Fruit fly (Drosophila melanogaster) whole organism, embryonic: ENCODE measurements around the gene Rbp1-like.

Experiments used
- Ada2b ChIP-seq: fragments of 200-800 bp; sonication (Bioruptor generic); IDR thresholded peaks from 2 replicates; pipeline ENCODE4 v1.3.6; 2022; ENCODE audit warnings: missing biosample characterization, missing genetic modification characterization
- Asciz ChIP-seq: fragments of 200-800 bp; sonication (Bioruptor generic); optimal IDR thresholded peaks from 2 replicates; lab custom pipeline; 2017; ENCODE audit warnings: missing biosample characterization, mild to moderate bottlenecking, missing genetic modification characterization, missing genetic modification reagents
- Bdp1 ChIP-seq: fragments of 200-800 bp; sonication (Bioruptor generic); optimal IDR thresholded peaks from 3 replicates; lab custom pipeline; 2016; ENCODE audit warnings: missing biosample characterization, missing genetic modification characterization
- CG10959 ChIP-seq: fragments of 200-800 bp; sonication (Bioruptor generic); IDR thresholded peaks from 2 replicates; pipeline ENCODE4 v1.3.6; 2022; ENCODE audit warnings: missing biosample characterization, missing genetic modification characterization
- CG11695 ChIP-seq: fragments of 200-800 bp; sonication (Bioruptor generic); IDR thresholded peaks from 3 replicates; pipeline ENCODE4 v1.3.6; 2022; ENCODE audit warnings: missing biosample characterization, missing genetic modification characterization
- CG12391 ChIP-seq: fragments of 200-800 bp; sonication (Bioruptor generic); optimal IDR thresholded peaks from 3 replicates; lab custom pipeline; 2018; ENCODE audit warnings: missing biosample characterization, mild to moderate bottlenecking, missing genetic modification characterization, moderate library complexity
- CG13296 ChIP-seq: fragments of 200-800 bp; sonication (Bioruptor generic); optimal IDR thresholded peaks from 3 replicates; lab custom pipeline; 2018; ENCODE audit warnings: missing biosample characterization, mild to moderate bottlenecking, missing genetic modification characterization
- CG14965 ChIP-seq: fragments of 200-800 bp; sonication (Bioruptor generic); optimal IDR thresholded peaks from 2 replicates; lab custom pipeline; 2016; ENCODE audit warnings: missing biosample characterization, missing genetic modification characterization, borderline replicate concordance
- CG18599 ChIP-seq: fragments of 200-800 bp; sonication (Bioruptor generic); optimal IDR thresholded peaks from 3 replicates; lab custom pipeline; 2017; ENCODE audit warnings: missing biosample characterization, missing genetic modification characterization, mild to moderate bottlenecking, moderate library complexity, missing genetic modification reagents
- CG2116 ChIP-seq: fragments of 200-800 bp; sonication (Bioruptor generic); optimal IDR thresholded peaks from 3 replicates; lab custom pipeline; 2018; ENCODE audit warnings: missing biosample characterization, mild to moderate bottlenecking, missing genetic modification characterization
- CG2712 ChIP-seq: fragments of 200-800 bp; optimal IDR thresholded peaks from 3 replicates; lab custom pipeline; 2019; ENCODE audit warnings: missing biosample characterization, mild to moderate bottlenecking, missing genetic modification characterization, moderate library complexity
- CG32767 ChIP-seq: fragments of 200-800 bp; sonication (Bioruptor generic); IDR thresholded peaks from 2 replicates; pipeline ENCODE4 v1.3.6; 2022; ENCODE audit warnings: missing biosample characterization, missing genetic modification characterization
- CG34224 ChIP-seq: fragments of 200-800 bp; sonication (Bioruptor generic); IDR thresholded peaks from 3 replicates; pipeline ENCODE4 v1.3.6; 2022; ENCODE audit warnings: missing biosample characterization, missing genetic modification characterization; ENCODE audit not compliant: partially characterized antibody
- CG34422 ChIP-seq: fragments of 200-800 bp; sonication (Bioruptor generic); IDR thresholded peaks from 3 replicates; pipeline ENCODE4 v1.3.6; 2022; ENCODE audit warnings: missing biosample characterization, missing genetic modification characterization
- CG4282 ChIP-seq: fragments of 200-800 bp; sonication (Bioruptor generic); optimal IDR thresholded peaks from 2 replicates; lab custom pipeline; 2016; ENCODE audit warnings: missing biosample characterization, missing genetic modification characterization
- CG4424 ChIP-seq: fragments of 200-800 bp; sonication (Bioruptor generic); optimal IDR thresholded peaks from 3 replicates; lab custom pipeline; 2016; ENCODE audit warnings: missing biosample characterization, missing genetic modification characterization
- CG5180 ChIP-seq: fragments of 200-800 bp; sonication (Bioruptor generic); optimal IDR thresholded peaks from 3 replicates; lab custom pipeline; 2017; ENCODE audit warnings: missing biosample characterization, missing genetic modification characterization, mild to moderate bottlenecking, moderate library complexity, missing genetic modification reagents
- CG6175 ChIP-seq: fragments of 200-800 bp; sonication (Bioruptor generic); IDR thresholded peaks from 3 replicates; pipeline ENCODE4 v1.3.6; 2022; ENCODE audit warnings: missing biosample characterization, missing genetic modification characterization
- CG6689 ChIP-seq: fragments of 200-800 bp; sonication (Bioruptor generic); IDR thresholded peaks from 2 replicates; pipeline ENCODE4 v1.3.6; 2022; ENCODE audit warnings: missing biosample characterization, missing genetic modification characterization
- CG7745 ChIP-seq: fragments of 200-800 bp; sonication (Bioruptor generic); optimal IDR thresholded peaks from 2 replicates; lab custom pipeline; 2018; ENCODE audit warnings: missing biosample characterization, mild to moderate bottlenecking, missing genetic modification characterization, moderate library complexity
- Camta ChIP-seq: fragments of 200-800 bp; sonication (Bioruptor generic); optimal IDR thresholded peaks from 2 replicates; lab custom pipeline; 2016; ENCODE audit warnings: missing biosample characterization, missing genetic modification characterization
- Chrac-16 ChIP-seq: fragments of 200-800 bp; sonication (Bioruptor generic); optimal IDR thresholded peaks from 3 replicates; lab custom pipeline; 2016; ENCODE audit warnings: missing biosample characterization, missing genetic modification characterization
- CoRest ChIP-seq: fragments of 200-800 bp; sonication (Bioruptor generic); optimal IDR thresholded peaks from 3 replicates; lab custom pipeline; 2018; ENCODE audit warnings: missing biosample characterization, mild to moderate bottlenecking, missing genetic modification characterization, moderate library complexity
- Dll ChIP-seq: fragments of 200-800 bp; sonication (Bioruptor generic); IDR thresholded peaks from 4 replicates; pipeline ENCODE4 v1.3.6; 2022; ENCODE audit warnings: missing biosample characterization, missing genetic modification characterization; ENCODE audit not compliant: partially characterized antibody
- ERR ChIP-seq: fragments of 200-800 bp; sonication (Bioruptor generic); optimal IDR thresholded peaks from 2 replicates; lab custom pipeline; 2016; ENCODE audit warnings: missing biosample characterization, missing genetic modification characterization
- HLHmδ ChIP-seq: fragments of 200-800 bp; sonication (Bioruptor generic); optimal IDR thresholded peaks from 2 replicates; lab custom pipeline; 2018; ENCODE audit warnings: missing biosample characterization, mild to moderate bottlenecking, missing genetic modification characterization, moderate library complexity
- Hand ChIP-seq: fragments of 200-800 bp; sonication (Bioruptor generic); optimal IDR thresholded peaks from 2 replicates; lab custom pipeline; 2017; ENCODE audit warnings: mild to moderate bottlenecking, missing biosample characterization, missing genetic modification reagents, missing genetic modification characterization
- Hr78 ChIP-seq, 2 experiments: fragments of 200-800 bp in 1 of 2; fragments of >200 bp in 1 of 2; sonication (Bioruptor generic) in 1 of 2; optimal IDR thresholded peaks; 2 replicates each; lab custom pipeline; 2017 to 2019; ENCODE audit warnings: missing biosample characterization in 2 of 2, missing genetic modification characterization in 2 of 2, mild to moderate bottlenecking in 1 of 2, moderate library complexity in 1 of 2
- Max ChIP-seq: fragments of 200-800 bp; sonication (Bioruptor generic); optimal IDR thresholded peaks from 2 replicates; lab custom pipeline; 2016; ENCODE audit warnings: missing biosample characterization, mild to moderate bottlenecking, missing genetic modification characterization
- Meics ChIP-seq: fragments of 200-800 bp; sonication (Bioruptor generic); optimal IDR thresholded peaks from 2 replicates; lab custom pipeline; 2017; ENCODE audit warnings: missing biosample characterization, mild to moderate bottlenecking, missing genetic modification characterization
- NC2β ChIP-seq: fragments of 200-800 bp; sonication (Bioruptor generic); optimal IDR thresholded peaks from 2 replicates; lab custom pipeline; 2016; ENCODE audit warnings: missing biosample characterization, missing genetic modification characterization
- NK7.1 ChIP-seq: fragments of 200-800 bp; sonication (Bioruptor generic); optimal IDR thresholded peaks from 3 replicates; lab custom pipeline; 2016; ENCODE audit warnings: missing biosample characterization, missing genetic modification characterization
- Neu2 ChIP-seq: fragments of 200-800 bp; sonication (Bioruptor generic); optimal IDR thresholded peaks from 3 replicates; lab custom pipeline; 2016; ENCODE audit warnings: missing biosample characterization, missing genetic modification characterization, borderline replicate concordance
- Opbp ChIP-seq: fragments of 200-800 bp; sonication (Bioruptor generic); IDR thresholded peaks from 3 replicates; pipeline ENCODE4 v1.3.6; 2022; ENCODE audit warnings: missing biosample characterization, missing genetic modification characterization; ENCODE audit not compliant: partially characterized antibody
- Tbp ChIP-seq: fragments of >200 bp; optimal IDR thresholded peaks from 2 replicates; lab custom pipeline; 2018; ENCODE audit warnings: missing biosample characterization, missing genetic modification characterization
- ab ChIP-seq: fragments of 200-800 bp; sonication (Bioruptor generic); optimal IDR thresholded peaks from 2 replicates; lab custom pipeline; 2016; ENCODE audit warnings: missing biosample characterization, missing genetic modification characterization
- bigmax ChIP-seq: fragments of 200-800 bp; sonication (Bioruptor generic); optimal IDR thresholded peaks from 2 replicates; lab custom pipeline; 2018; ENCODE audit warnings: missing biosample characterization, mild to moderate bottlenecking, missing genetic modification characterization
- ham ChIP-seq: fragments of 200-800 bp; sonication (Bioruptor generic); IDR thresholded peaks from 2 replicates; pipeline ENCODE4 v1.3.6; 2022; ENCODE audit warnings: missing biosample characterization, missing genetic modification characterization
- ind ChIP-seq: fragments of 200-800 bp; sonication (Bioruptor generic); optimal IDR thresholded peaks from 3 replicates; lab custom pipeline; 2016; ENCODE audit warnings: missing biosample characterization, missing genetic modification characterization
- kni ChIP-seq: fragments of 200-800 bp; sonication (Bioruptor generic); optimal IDR thresholded peaks from 3 replicates; lab custom pipeline; 2017; ENCODE audit warnings: mild to moderate bottlenecking, missing biosample characterization, missing genetic modification reagents, missing genetic modification characterization
- mirr ChIP-seq: fragments of 200-800 bp; sonication (Bioruptor generic); optimal IDR thresholded peaks from 3 replicates; lab custom pipeline; 2018; ENCODE audit warnings: missing biosample characterization, mild to moderate bottlenecking, missing genetic modification characterization
- mld ChIP-seq: fragments of 200-800 bp; sonication (Bioruptor generic); IDR thresholded peaks from 3 replicates; pipeline ENCODE4 v1.3.6; 2022; ENCODE audit warnings: missing biosample characterization, missing genetic modification characterization; ENCODE audit not compliant: partially characterized antibody
- nerfin-1 ChIP-seq: fragments of 200-800 bp; sonication (Bioruptor generic); optimal IDR thresholded peaks from 3 replicates; lab custom pipeline; 2019; ENCODE audit warnings: missing biosample characterization, mild to moderate bottlenecking, missing genetic modification characterization, moderate library complexity
- pita ChIP-seq: fragments of 200-800 bp; sonication (Bioruptor generic); optimal IDR thresholded peaks from 2 replicates; lab custom pipeline; 2017; ENCODE audit warnings: missing biosample characterization, mild to moderate bottlenecking, missing genetic modification characterization
- ranshi ChIP-seq: fragments of 200-800 bp; sonication (Bioruptor generic); IDR thresholded peaks from 2 replicates; pipeline ENCODE4 v1.3.6; 2022; ENCODE audit warnings: missing biosample characterization, missing genetic modification characterization
- salm ChIP-seq: fragments of 200-800 bp; sonication (Bioruptor generic); optimal IDR thresholded peaks from 2 replicates; lab custom pipeline; 2018; ENCODE audit warnings: missing biosample characterization, mild to moderate bottlenecking, missing genetic modification characterization
- zen2 ChIP-seq: fragments of 200-800 bp; sonication (Bioruptor generic); IDR thresholded peaks from 3 replicates; pipeline ENCODE4 v1.3.6; 2022; ENCODE audit warnings: missing biosample characterization, missing genetic modification characterization; ENCODE audit not compliant: partially characterized antibody
- zf30C ChIP-seq: fragments of 200-800 bp; sonication (Bioruptor generic); optimal IDR thresholded peaks from 3 replicates; lab custom pipeline; 2018; ENCODE audit warnings: missing biosample characterization, mild to moderate bottlenecking, missing genetic modification characterization

Gene Rbp1-like

dm6 chrX:13384583-13385342 is at the start of gene Rbp1-like, which contains the start of gene Tim9a (continued):
- TF ChIP-seq NC2β (no peak), CoRest (peak; percentile 56), Dll (GFP tag; lab: Robert Waterston, UW) (peak; percentile 87), CG11695 (GFP tag; lab: Robert Waterston, UW) (no peak), Asciz (GFP tag; lab: Kevin White, UChicago) (no peak), Neu2 (GFP tag; lab: Kevin White, UChicago) (no peak), Camta (GFP tag; lab: Kevin White, UChicago) (no peak), mld (GFP tag; lab: Robert Waterston, UW) (peak; percentile 60; the same call in 1 of the 3 replicates), CG6689 (GFP tag; lab: Robert Waterston, UW) (no peak), Tbp (GFP tag; lab: Kevin White, UChicago) (peak; percentile 34), CG4282 (GFP tag; lab: Kevin White, UChicago) (no peak), salm (tag; lab: Kevin White, UChicago) (no peak), ab (GFP tag; lab: Kevin White, UChicago) (no peak), CG18599 (peak; percentile 63), nerfin-1 (tag; lab: Kevin White, UChicago) (no peak), Max (GFP tag; lab: Kevin White, UChicago) (peak; percentile 39), Bdp1 (GFP tag; lab: Kevin White, UChicago) (no peak), CG2712 (tag; lab: Kevin White, UChicago) (peak; percentile 54), Ada2b (no peak), Hr78 (GFP tag; optimal IDR thresholded peaks at IDR 0.05; lab: Kevin White, UChicago) (no peak), CG6175 (GFP tag; lab: Robert Waterston, UW) (no peak), HLHmδ (no peak), Chrac-16 (GFP tag; lab: Kevin White, UChicago) (peak; percentile 4), CG14965 (GFP tag; lab: Kevin White, UChicago) (no peak), Hand (GFP tag; lab: Kevin White, UChicago) (no peak), zen2 (GFP tag; lab: Robert Waterston, UW) (0 out of 3 replicates have a peak, but pooled peaks have one; percentile 32), CG10959 (GFP tag; lab: Robert Waterston, UW) (no peak), CG12391 (peak; percentile 66), Opbp (GFP tag; lab: Robert Waterston, UW) (peak; percentile 59; the same call in 2 of the 3 replicates), CG2116 (GFP tag; lab: Kevin White, UChicago) (peak; percentile 81), ind (GFP tag; lab: Kevin White, UChicago) (peak; percentile 26), CG13296 (peak; percentile 41), CG5180 (no peak), ERR (no peak), CG34224 (GFP tag; lab: Robert Waterston, UW) (peak; percentile 65), pita (GFP tag; lab: Kevin White, UChicago) (no peak), CG7745 (tag; lab: Kevin White, UChicago) (no peak), ham (no peak), mirr (no peak), NK7.1 (GFP tag; lab: Kevin White, UChicago) (no peak), Meics (GFP tag; lab: Kevin White, UChicago) (peak; percentile 50), bigmax (GFP tag; lab: Kevin White, UChicago) (no peak), CG34422 (GFP tag; lab: Robert Waterston, UW) (no peak), CG4424 (GFP tag; lab: Kevin White, UChicago) (peak; percentile 39), kni (GFP tag; lab: Kevin White, UChicago) (no peak), zf30C (GFP tag; lab: Kevin White, UChicago) (no peak), ranshi (GFP tag; lab: Robert Waterston, UW) (0 out of 2 replicates have a peak, but pooled peaks have one; percentile 12), CG32767 (no peak)
